Worm (Caenorhabditis elegans): ENCODE results near the gene tag-307.

tag-307 gene

ce11 chrIII:7815571-7816348, 41.3 kb downstream of the tag-307 start:
- TF ChIP-seq egl-13 (tag; optimal IDR thresholded peaks at IDR 0.05) (no peak), dpl-1 (GFP tag; optimal IDR thresholded peaks at IDR 0.05) (peak in 1 of 3 experiments; percentile 82), ztf-11 (tag; optimal IDR thresholded peaks at IDR 0.05) (no peak), lin-39 (tag; optimal IDR thresholded peaks at IDR 0.05) (no peak), nhr-76 (tag; optimal IDR thresholded peaks at IDR 0.05) (no peak), C34B4.2 (tag; optimal IDR thresholded peaks at IDR 0.05) (no peak), unc-86 (tag; optimal IDR thresholded peaks at IDR 0.05) (no peak), nhr-84 (tag; optimal IDR thresholded peaks at IDR 0.05) (no peak), nhr-85 (tag) (peak; percentile 3)

DNA sequence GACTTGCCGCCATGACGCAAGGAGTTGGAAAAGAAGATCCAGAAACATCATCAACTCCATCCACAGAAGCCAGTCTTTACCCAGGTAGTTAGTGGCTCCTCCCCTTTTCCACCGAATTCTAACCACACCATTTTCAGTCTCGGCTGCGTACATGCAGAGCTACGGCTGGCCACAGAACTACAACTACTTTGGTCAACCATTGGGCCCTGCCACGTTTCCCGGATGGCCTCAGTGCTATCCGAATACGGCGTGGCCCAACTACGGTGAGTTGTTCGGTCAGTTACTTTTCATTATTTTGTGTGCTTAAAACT, 42.0 kb downstream of the tag-307 start:
- TF ChIP-seq ztf-4 (tag; optimal IDR thresholded peaks at IDR 0.05): no peak
- no peak for TF ChIP-seq mab-9 (GFP tag; IDR thresholded peaks at IDR 0.05)
- no peak for TF ChIP-seq snpc-4 (tag; optimal IDR thresholded peaks at IDR 0.05)
- TF ChIP-seq snu-23 (GFP tag; optimal IDR thresholded peaks at IDR 0.05): no peak
- TF ChIP-seq lin-13 (GFP tag; optimal IDR thresholded peaks at IDR 0.05): no peak
- no peak for TF ChIP-seq ceh-63 (GFP tag; optimal IDR thresholded peaks at IDR 0.05)
- TF ChIP-seq egl-27 (tag; optimal IDR thresholded peaks at IDR 0.05): no peak
- TF ChIP-seq lin-15B (tag; optimal IDR thresholded peaks at IDR 0.05): no peak
- no peak for TF ChIP-seq nhr-28 (tag; optimal IDR thresholded peaks at IDR 0.05)
- no peak for TF ChIP-seq tlp-1 (tag; optimal IDR thresholded peaks at IDR 0.05)
- TF ChIP-seq elt-3 (tag; optimal IDR thresholded peaks at IDR 0.05): no peak
- no peak for TF ChIP-seq hpl-2 (GFP tag; optimal IDR thresholded peaks at IDR 0.05)
- TF ChIP-seq tbx-2 (tag; optimal IDR thresholded peaks at IDR 0.05): no peak
- TF ChIP-seq irx-1 (tag; optimal IDR thresholded peaks at IDR 0.05): no peak
- no peak for TF ChIP-seq F16B12.6 (tag; optimal IDR thresholded peaks at IDR 0.05)

ce11 chrIII:7814159-7815055, 42.6 kb downstream of the tag-307 start, which contains the start of gene egl-5:
Gene egl-5 (plus strand): TSS chrIII:7814374.
- peak; percentile 31 for TF ChIP-seq nhr-85 (tag)
- TF ChIP-seq sptf-1 (tag; optimal IDR thresholded peaks at IDR 0.05): no peak
- TF ChIP-seq nhr-28 (tag; optimal IDR thresholded peaks at IDR 0.05): no peak
- TF ChIP-seq lsy-2 (tag; optimal IDR thresholded peaks at IDR 0.05): peak in 1 of 2 experiments; percentile 20
- TF ChIP-seq egl-13 (tag; optimal IDR thresholded peaks at IDR 0.05): no peak
- TF ChIP-seq dpl-1 (GFP tag; optimal IDR thresholded peaks at IDR 0.05): peak in 1 of 3 experiments; percentile 99
- no peak for TF ChIP-seq nhr-90 (tag; optimal IDR thresholded peaks at IDR 0.05; ENCODE audit: poor library complexity)
- no peak for TF ChIP-seq aha-1 (tag; optimal IDR thresholded peaks at IDR 0.05)

DNA sequence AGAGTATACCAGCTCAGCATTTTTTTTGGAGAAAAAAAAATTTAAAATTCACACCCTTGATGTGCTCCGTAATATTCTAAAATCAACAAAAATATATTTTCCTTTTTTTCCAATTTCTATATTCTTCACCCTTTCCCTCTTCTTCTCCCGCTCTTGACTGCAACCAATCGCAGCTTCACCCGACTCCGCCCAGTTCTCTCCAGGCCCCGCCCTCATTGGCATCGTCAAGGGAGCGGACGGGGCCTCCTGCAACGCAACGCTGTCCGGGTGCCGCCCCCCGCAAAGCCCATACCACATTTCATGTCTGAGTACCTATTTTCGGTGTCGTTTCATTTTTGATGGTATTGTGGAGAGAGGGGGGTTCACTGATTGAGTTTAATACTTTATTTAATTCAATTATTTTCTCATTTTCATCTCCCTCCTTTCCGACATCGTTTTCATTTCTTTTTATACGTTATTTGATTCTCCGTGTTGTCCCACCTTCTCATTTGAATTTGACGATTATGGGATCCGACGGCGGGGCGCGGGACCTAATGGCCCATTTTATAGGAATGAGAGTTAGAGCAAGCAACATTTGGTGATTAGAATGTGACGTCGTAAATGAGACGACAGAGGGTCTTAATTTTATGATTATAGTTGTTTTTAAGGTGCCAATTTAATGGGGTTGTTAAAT, 44.7 kb downstream of the tag-307 start:
- TF ChIP-seq fkh-8 (tag; optimal IDR thresholded peaks at IDR 0.05) (no peak), ets-5 (GFP tag; IDR thresholded peaks at IDR 0.05) (no peak), hpl-2 (GFP tag; optimal IDR thresholded peaks at IDR 0.05) (no peak), nhr-85 (tag) (peak; percentile 56), ceh-88 (GFP tag; IDR thresholded peaks at IDR 0.05) (no peak), rnt-1 (tag; optimal IDR thresholded peaks at IDR 0.05) (peak; percentile 30), unc-30 (tag; optimal IDR thresholded peaks at IDR 0.05) (no peak), ceh-90 (tag; optimal IDR thresholded peaks at IDR 0.05) (no peak), nhr-84 (tag; optimal IDR thresholded peaks at IDR 0.05) (no peak), nhr-77 (tag; optimal IDR thresholded peaks at IDR 0.05) (no peak), lin-13 (GFP tag; optimal IDR thresholded peaks at IDR 0.05) (no peak), lin-14 (GFP tag; optimal IDR thresholded peaks at IDR 0.05) (peak; percentile 25)
